Worm (Caenorhabditis elegans): ENCODE measurements around the gene cah-2.

ce11 chrII:7434182-7434581, 48.7 kb downstream of the cah-2 start, which contains the start of gene kcc-3:
- no peak for TF ChIP-seq hlh-13 (GFP tag; optimal IDR thresholded peaks at IDR 0.05)
- no peak for TF ChIP-seq tbx-7 (tag; optimal IDR thresholded peaks at IDR 0.05)
- TF ChIP-seq fax-1 (tag; optimal IDR thresholded peaks at IDR 0.05), result no peak
- TF ChIP-seq hlh-15 (tag; optimal IDR thresholded peaks at IDR 0.05), result no peak
- no peak for TF ChIP-seq unc-55 (GFP tag; optimal IDR thresholded peaks at IDR 0.05)
- no peak for TF ChIP-seq hlh-8 (tag; optimal IDR thresholded peaks at IDR 0.05)
- TF ChIP-seq pha-4 (tag; optimal IDR thresholded peaks at IDR 0.05), result no peak
- no peak for TF ChIP-seq pag-3 (tag; optimal IDR thresholded peaks at IDR 0.05; ENCODE audit: borderline replicate concordance)
- TF ChIP-seq pat-9 (tag; optimal IDR thresholded peaks at IDR 0.05), result no peak
- TF ChIP-seq hlh-30 (tag; optimal IDR thresholded peaks at IDR 0.05; ENCODE audit: insufficient read depth), result no peak
- no peak for TF ChIP-seq nhr-11 (tag; optimal IDR thresholded peaks at IDR 0.05)

All from whole organism, late embryonic.